Worm (Caenorhabditis elegans) whole organism, midembryonic: ENCODE results near the gene Y105C5B.9.

Source experiments
- T22C8.4 ChIP-seq: fragments of 200-800 bp; sonication (Bioruptor generic); IDR thresholded peaks from 2 replicates; pipeline ENCODE4 v1.3.6; 2022; ENCODE audit warnings: missing genetic modification characterization, missing compliant biosample characterization
- cog-1 ChIP-seq: sonication (generic microtip); optimal IDR thresholded peaks from 2 replicates; lab custom pipeline; 2016; ENCODE audit warnings: missing genetic modification characterization, missing compliant biosample characterization
- flt-1 ChIP-seq: fragments of 200-800 bp; sonication (Bioruptor generic); IDR thresholded peaks from 2 replicates; pipeline ENCODE4 v1.3.6; 2022; ENCODE audit warnings: missing genetic modification characterization, missing compliant biosample characterization
- med-1 ChIP-seq: sonication (generic microtip); optimal IDR thresholded peaks from 2 replicates; lab custom pipeline; 2017; ENCODE audit warnings: missing genetic modification characterization, mild to moderate bottlenecking, missing compliant biosample characterization, antibody characterized with exemption, missing genetic modification reagents; ENCODE audit not compliant: insufficient read depth
- ref-1 ChIP-seq: fragments of 200-800 bp; sonication (Bioruptor generic); conservative IDR thresholded peaks from 2 replicates; pipeline ENCODE4 v1.3.6; 2022; ENCODE audit warnings: missing genetic modification reagents, missing genetic modification characterization, missing compliant biosample characterization
- tab-1 ChIP-seq: fragments of 200-800 bp; sonication (Bioruptor generic); IDR thresholded peaks from 2 replicates; pipeline ENCODE4 v1.3.6; 2022; ENCODE audit warnings: missing genetic modification characterization, missing compliant biosample characterization
- ztf-23 ChIP-seq: fragments of 200-800 bp; sonication (Bioruptor generic); IDR thresholded peaks from 2 replicates; pipeline ENCODE4 v1.3.6; 2022; ENCODE audit warnings: missing genetic modification reagents, missing genetic modification characterization, missing compliant biosample characterization
- ztf-29 ChIP-seq: fragments of 200-800 bp; sonication (Bioruptor generic); IDR thresholded peaks from 2 replicates; pipeline ENCODE4 v1.3.6; 2022; ENCODE audit warnings: missing genetic modification reagents, missing genetic modification characterization, missing compliant biosample characterization

ce11 chrIV:15900158-15900557 is 30.2 kb upstream of the Y105C5B.9 start:
- no peak for TF ChIP-seq T22C8.4 (GFP tag; lab: Robert Waterston, UW)
- TF ChIP-seq cog-1 (tag; lab: Kevin White, UChicago) = no peak
- no peak for TF ChIP-seq tab-1 (GFP tag; lab: Robert Waterston, UW)
- TF ChIP-seq ref-1 (GFP tag; lab: Robert Waterston, UW) = no peak
- no peak for TF ChIP-seq ztf-29 (GFP tag; lab: Robert Waterston, UW)
- no peak for TF ChIP-seq flt-1 (GFP tag; lab: Robert Waterston, UW)
- TF ChIP-seq med-1 (GFP tag; lab: Kevin White, UChicago) = no peak
- no peak for TF ChIP-seq ztf-23 (GFP tag; lab: Robert Waterston, UW)
